Worm (Caenorhabditis elegans) whole organism, L3 larva: ENCODE measurements around the gene tmbi-4.

ENCODE experiments used
- ZK546.5 ChIP-seq: sonication (generic microtip); optimal IDR thresholded peaks from 2 replicates; lab custom pipeline; 2017; ENCODE audit warnings: missing biosample characterization, missing genetic modification characterization
- ama-1 ChIP-seq: fragments of 150-350 bp; optimal IDR thresholded peaks from 2 replicates; lab custom pipeline; 2018
- ceh-28 ChIP-seq: fragments of 150-350 bp; optimal IDR thresholded peaks from 2 replicates; lab custom pipeline; 2014; ENCODE audit warnings: missing biosample characterization, missing genetic modification reagents, missing genetic modification characterization
- elt-1 ChIP-seq: fragments of 150-350 bp; optimal IDR thresholded peaks from 2 replicates; lab custom pipeline; 2014; ENCODE audit warnings: missing biosample characterization, missing genetic modification characterization
- fkh-10 ChIP-seq: sonication (generic microtip); optimal IDR thresholded peaks from 2 replicates; lab custom pipeline; 2017; ENCODE audit warnings: missing biosample characterization, missing genetic modification reagents, missing genetic modification characterization
- fos-1 ChIP-seq: fragments of 150-350 bp; optimal IDR thresholded peaks from 2 replicates; lab custom pipeline; 2014; ENCODE audit warnings: missing biosample characterization, missing genetic modification characterization
- nfya-1 ChIP-seq: sonication (generic microtip); optimal IDR thresholded peaks from 2 replicates; lab custom pipeline; 2017; ENCODE audit warnings: missing genetic modification characterization, mild to moderate bottlenecking, missing compliant biosample characterization, antibody characterized with exemption, moderate library complexity; ENCODE audit not compliant: insufficient read depth
- nhr-11 ChIP-seq: fragments of 150-350 bp; optimal IDR thresholded peaks from 2 replicates; lab custom pipeline; 2014; ENCODE audit warnings: missing biosample characterization, missing genetic modification characterization
- nhr-12 ChIP-seq: fragments of 150-350 bp; optimal IDR thresholded peaks from 2 replicates; lab custom pipeline; 2014; ENCODE audit warnings: missing biosample characterization, missing genetic modification characterization
- nhr-77 ChIP-seq: fragments of 150-350 bp; optimal IDR thresholded peaks from 2 replicates; lab custom pipeline; 2014; ENCODE audit warnings: missing biosample characterization, missing genetic modification characterization
- pha-4 ChIP-seq: fragments of 150-350 bp; optimal IDR thresholded peaks from 2 replicates; lab custom pipeline; 2014; ENCODE audit warnings: missing biosample characterization, missing genetic modification reagents, missing genetic modification characterization
- unc-62 ChIP-seq: fragments of 150-350 bp; sonication (generic microtip); optimal IDR thresholded peaks from 4 replicates; lab custom pipeline; 2014; ENCODE audit warnings: missing biosample characterization, missing genetic modification reagents, missing genetic modification characterization
- ztf-4 ChIP-seq: fragments of 150-350 bp; optimal IDR thresholded peaks from 2 replicates; lab custom pipeline; 2014; ENCODE audit warnings: missing biosample characterization, missing genetic modification characterization

- TF ChIP-seq ceh-28 (tag; lab: Kevin White, UChicago), result no peak
- no peak for TF ChIP-seq ztf-4 (tag; lab: Kevin White, UChicago)
- no peak for TF ChIP-seq fos-1
- TF ChIP-seq nhr-77 (tag; lab: Kevin White, UChicago), result no peak
- no peak for TF ChIP-seq unc-62 (GFP tag; lab: Kevin White, UChicago)
- no peak for TF ChIP-seq elt-1 (tag; lab: Kevin White, UChicago)
- TF ChIP-seq pha-4, result no peak
- TF ChIP-seq ama-1 (lab: Kevin White, UChicago), result no peak
- no peak for TF ChIP-seq nhr-11
- TF ChIP-seq fkh-10 (GFP tag; lab: Kevin White, UChicago), result no peak
- TF ChIP-seq nhr-12 (tag; lab: Kevin White, UChicago), result no peak
- TF ChIP-seq nfya-1, result no peak
- TF ChIP-seq ZK546.5 (tag; lab: Kevin White, UChicago), result no peak
These were observed 46.9 kb upstream of the tmbi-4 start for ce11 chrX:9103584-9103983.
